Worm (Caenorhabditis elegans) whole organism, early embryonic: ENCODE results near the gene gck-2.

Source experiments
- F13C5.2 ChIP-seq: sonication (generic microtip); optimal IDR thresholded peaks from 2 replicates; lab custom pipeline; 2017; ENCODE audit warnings: mild to moderate bottlenecking, missing genetic modification characterization, inconsistent platforms, missing compliant biosample characterization
- ama-1 ChIP-seq: fragments of 150-350 bp; optimal IDR thresholded peaks from 2 replicates; lab custom pipeline; 2014
- ceh-13 ChIP-seq: fragments of 200-800 bp; sonication (Bioruptor generic); optimal IDR thresholded peaks from 2 replicates; lab custom pipeline; 2018; ENCODE audit warnings: mild to moderate bottlenecking, missing genetic modification characterization, missing compliant biosample characterization
- ets-7 ChIP-seq: sonication (generic microtip); optimal IDR thresholded peaks from 2 replicates; lab custom pipeline; 2016; ENCODE audit warnings: missing genotype, missing genetic modification characterization, missing compliant biosample characterization
- scrt-1 ChIP-seq: fragments of 200-800 bp; sonication (Bioruptor generic); IDR thresholded peaks from 2 replicates; pipeline ENCODE4 v1.3.6; 2022; ENCODE audit warnings: missing genetic modification characterization, missing compliant biosample characterization
- tbx-37 ChIP-seq: fragments of 200-800 bp; sonication (Bioruptor generic); conservative IDR thresholded peaks from 2 replicates; pipeline ENCODE4 v1.3.6; 2022; ENCODE audit warnings: missing genetic modification reagents, missing genetic modification characterization, missing compliant biosample characterization

DNA sequence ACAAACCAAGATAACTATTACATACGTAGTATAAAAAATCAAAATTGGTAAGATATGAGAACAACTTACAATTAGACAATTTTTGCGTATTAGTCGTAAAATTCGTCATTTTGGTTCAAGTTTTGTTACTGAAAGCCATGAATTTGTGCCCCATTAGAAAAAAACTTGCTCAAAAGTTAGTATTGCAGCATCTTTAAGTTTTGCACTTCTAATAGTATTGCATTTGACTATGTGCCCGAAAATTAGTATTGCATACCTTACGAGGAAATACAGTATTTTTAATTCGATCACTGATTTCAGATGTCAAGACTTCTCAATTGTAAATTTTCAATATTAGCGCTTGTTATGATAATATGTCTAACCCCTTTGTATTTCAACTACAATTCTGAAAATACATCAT lies 29.0 kb upstream of the gck-2 start, which contains the start of gene T15B7.8:
- TF ChIP-seq ama-1 (lab: Kevin White, UChicago) = no peak
- TF ChIP-seq ceh-13 = no peak
- no peak for TF ChIP-seq F13C5.2 (tag; lab: Kevin White, UChicago)
- no peak for TF ChIP-seq scrt-1 (GFP tag; lab: Robert Waterston, UW)
- TF ChIP-seq tbx-37 (GFP tag; lab: Robert Waterston, UW) = no peak
- no peak for TF ChIP-seq ets-7
